Worm (Caenorhabditis elegans) whole organism, L4 larva: ENCODE measurements around the gene zim-1.

ENCODE experiments used
- F44E2.7 ChIP-seq: fragments of 200-800 bp; sonication (Bioruptor generic); IDR thresholded peaks from 2 replicates; pipeline ENCODE4 v2.1.2; 2022; ENCODE audit warnings: missing genetic modification characterization, missing compliant biosample characterization
- T26A8.4 ChIP-seq: fragments of 200-800 bp; sonication (Bioruptor generic); IDR thresholded peaks from 2 replicates; pipeline ENCODE4 v1.3.6; 2022; ENCODE audit warnings: missing genetic modification characterization, missing compliant biosample characterization
- ZK546.5 ChIP-seq, 2 experiments: sonication (generic microtip); optimal IDR thresholded peaks; 2 replicates each; lab custom pipeline; 2017; ENCODE audit warnings: missing biosample characterization in 2 of 2, missing genetic modification characterization in 2 of 2
- aha-1 ChIP-seq: fragments of 150-350 bp; peaks from one replicate; lab custom pipeline; 2014; ENCODE audit warnings: missing biosample characterization, missing genetic modification characterization
- arid-1 ChIP-seq: fragments of 200-800 bp; sonication (Bioruptor generic); conservative IDR thresholded peaks from 2 replicates; pipeline ENCODE4 v1.3.6; 2022; ENCODE audit warnings: missing genetic modification reagents, missing genetic modification characterization, missing compliant biosample characterization
- ceh-20 ChIP-seq: fragments of 200-800 bp; sonication (Bioruptor generic); IDR thresholded peaks from 2 replicates; pipeline ENCODE4 v1.3.6; 2022; ENCODE audit warnings: missing genetic modification reagents, missing genetic modification characterization, missing compliant biosample characterization
- ceh-28 ChIP-seq: fragments of 150-350 bp; optimal IDR thresholded peaks from 2 replicates; lab custom pipeline; 2014; ENCODE audit warnings: missing biosample characterization, missing genetic modification reagents, missing genetic modification characterization
- ceh-32 ChIP-seq: sonication (generic microtip); optimal IDR thresholded peaks from 2 replicates; lab custom pipeline; 2016; ENCODE audit warnings: mild to moderate bottlenecking, missing genetic modification characterization, missing compliant biosample characterization; ENCODE audit not compliant: poor library complexity
- cey-2 ChIP-seq: sonication (generic microtip); optimal IDR thresholded peaks from 3 replicates; lab custom pipeline; 2017; ENCODE audit warnings: missing genetic modification characterization, mild to moderate bottlenecking, missing compliant biosample characterization, antibody characterized with exemption, borderline replicate concordance; ENCODE audit not compliant: insufficient read depth
- ctbp-1 ChIP-seq: fragments of 200-800 bp; sonication (Bioruptor generic); IDR thresholded peaks from 2 replicates; pipeline ENCODE4 v1.3.6; 2022; ENCODE audit warnings: missing genetic modification reagents, missing genetic modification characterization, missing compliant biosample characterization
- daf-16 ChIP-seq, 3 experiments: sonication (generic microtip); optimal IDR thresholded peaks; 2 replicates each; lab custom pipeline; 2016 to 2017; ENCODE audit warnings: missing genetic modification characterization in 3 of 3, missing genetic modification reagents in 3 of 3, mild to moderate bottlenecking in 2 of 3, missing compliant biosample characterization in 2 of 3, missing biosample characterization in 1 of 3, moderate library complexity in 1 of 3
- daf-8 ChIP-seq: fragments of 200-800 bp; sonication (Bioruptor generic); IDR thresholded peaks from 2 replicates; pipeline ENCODE4 v1.3.6; 2022; ENCODE audit warnings: missing genetic modification characterization, missing compliant biosample characterization
- dmd-8 ChIP-seq: fragments of 200-800 bp; sonication (Bioruptor generic); IDR thresholded peaks from 2 replicates; pipeline ENCODE4 v1.3.6; 2022; ENCODE audit warnings: missing genetic modification characterization, missing compliant biosample characterization
- dmd-9 ChIP-seq: fragments of 200-800 bp; sonication (Bioruptor generic); IDR thresholded peaks from 2 replicates; pipeline ENCODE4 v1.3.6; 2022; ENCODE audit warnings: missing genetic modification reagents, missing genetic modification characterization, missing compliant biosample characterization
- egl-27 ChIP-seq: sonication (generic microtip); optimal IDR thresholded peaks from 3 replicates; lab custom pipeline; 2017; ENCODE audit warnings: missing biosample characterization, missing genetic modification reagents, missing genetic modification characterization
- egl-43 ChIP-seq: fragments of 200-800 bp; sonication (Bioruptor generic); IDR thresholded peaks from 2 replicates; pipeline ENCODE4 v1.3.6; 2022; ENCODE audit warnings: missing genetic modification reagents, missing genetic modification characterization, missing compliant biosample characterization
- fkh-10 ChIP-seq: fragments of 150-350 bp; optimal IDR thresholded peaks from 2 replicates; lab custom pipeline; 2014; ENCODE audit warnings: missing biosample characterization, missing genetic modification reagents, missing genetic modification characterization
- gei-8 ChIP-seq: fragments of 200-800 bp; sonication (Bioruptor generic); optimal IDR thresholded peaks from 2 replicates; lab custom pipeline; 2018; ENCODE audit warnings: mild to moderate bottlenecking, missing genetic modification characterization, missing compliant biosample characterization
- hlh-30 ChIP-seq: sonication (generic microtip); optimal IDR thresholded peaks from 2 replicates; lab custom pipeline; 2017; ENCODE audit warnings: antibody characterized with exemption, mild to moderate bottlenecking, missing genetic modification characterization, missing compliant biosample characterization; ENCODE audit not compliant: insufficient read depth
- hmg-1.1 ChIP-seq: fragments of 200-800 bp; sonication (Bioruptor generic); IDR thresholded peaks from 2 replicates; pipeline ENCODE4 v1.3.6; 2022; ENCODE audit warnings: missing genetic modification reagents, missing genetic modification characterization, missing compliant biosample characterization
- jun-1 ChIP-seq: fragments of 150-350 bp; optimal IDR thresholded peaks from 2 replicates; lab custom pipeline; 2014; ENCODE audit warnings: missing biosample characterization, missing genetic modification reagents, missing genetic modification characterization
- lin-13 ChIP-seq: fragments of 150-350 bp; optimal IDR thresholded peaks from 2 replicates; lab custom pipeline; 2014; ENCODE audit warnings: missing biosample characterization, missing genetic modification reagents, missing genetic modification characterization
- lin-15B ChIP-seq: fragments of 150-350 bp; sonication (generic microtip); optimal IDR thresholded peaks from 3 replicates; lab custom pipeline; 2014; ENCODE audit warnings: missing biosample characterization, missing genetic modification characterization
- lin-29 ChIP-seq: fragments of 200-800 bp; sonication (Bioruptor generic); IDR thresholded peaks from 2 replicates; pipeline ENCODE4 v1.3.6; 2022; ENCODE audit warnings: missing genetic modification reagents, missing genetic modification characterization, missing compliant biosample characterization
- lin-38 ChIP-seq: fragments of 200-800 bp; sonication (Bioruptor generic); IDR thresholded peaks from 2 replicates; pipeline ENCODE4 v1.3.6; 2022; ENCODE audit warnings: missing genetic modification reagents, missing genetic modification characterization, missing compliant biosample characterization
- lsy-2 ChIP-seq, 2 experiments: fragments of 150-350 bp in 1 of 2; sonication (generic microtip) in 1 of 2; optimal IDR thresholded peaks; 2 replicates each; lab custom pipeline; 2014 to 2017; ENCODE audit warnings: missing biosample characterization in 2 of 2, missing genetic modification characterization in 2 of 2
- mep-1 ChIP-seq: fragments of 150-350 bp; sonication (generic microtip); optimal IDR thresholded peaks from 3 replicates; lab custom pipeline; 2014; ENCODE audit warnings: missing biosample characterization, missing genetic modification characterization
- mes-2 ChIP-seq: sonication (generic microtip); optimal IDR thresholded peaks from 2 replicates; lab custom pipeline; 2016; ENCODE audit warnings: missing genotype, mild to moderate bottlenecking, missing genetic modification characterization, missing compliant biosample characterization; ENCODE audit not compliant: poor library complexity, severe bottlenecking
- mxl-2 ChIP-seq: fragments of 200-800 bp; sonication (Bioruptor generic); conservative IDR thresholded peaks from 2 replicates; pipeline ENCODE4 v1.3.6; 2022; ENCODE audit warnings: missing genetic modification reagents, missing genetic modification characterization, missing compliant biosample characterization
- mxl-3 ChIP-seq: fragments of 200-800 bp; sonication (Bioruptor generic); optimal IDR thresholded peaks from 2 replicates; lab custom pipeline; 2018; ENCODE audit warnings: mild to moderate bottlenecking, missing genetic modification characterization, missing compliant biosample characterization
- nhr-237 ChIP-seq: sonication (generic microtip); optimal IDR thresholded peaks from 2 replicates; lab custom pipeline; 2017; ENCODE audit warnings: missing biosample characterization, missing genetic modification characterization
- nhr-41 ChIP-seq: fragments of 200-800 bp; sonication (Bioruptor generic); IDR thresholded peaks from 2 replicates; pipeline ENCODE4 v1.3.6; 2022; ENCODE audit warnings: missing genetic modification reagents, missing genetic modification characterization, missing compliant biosample characterization
- nhr-42 ChIP-seq: fragments of 200-800 bp; sonication (Bioruptor generic); IDR thresholded peaks from 2 replicates; pipeline ENCODE4 v1.3.6; 2022; ENCODE audit warnings: missing genetic modification characterization, missing compliant biosample characterization
- nhr-48 ChIP-seq: sonication (generic microtip); optimal IDR thresholded peaks from 2 replicates; lab custom pipeline; 2016; ENCODE audit warnings: mild to moderate bottlenecking, missing genetic modification characterization, missing compliant biosample characterization
- nhr-77 ChIP-seq: fragments of 150-350 bp; optimal IDR thresholded peaks from 2 replicates; lab custom pipeline; 2014; ENCODE audit warnings: missing biosample characterization, missing genetic modification characterization
- pha-4 ChIP-seq, 2 experiments: fragments of 150-350 bp in 1 of 2; fragments of 200-800 bp in 1 of 2; sonication (Bioruptor generic) in 1 of 2; IDR thresholded peaks in 1 of 2; optimal IDR thresholded peaks in 1 of 2; 2 replicates each; pipeline versions ENCODE4 v1.3.6 to Lab custom; 2014 to 2022; ENCODE audit warnings: missing genetic modification characterization in 2 of 2, missing genetic modification reagents in 2 of 2, missing biosample characterization in 1 of 2, missing compliant biosample characterization in 1 of 2
- php-3 ChIP-seq: fragments of 200-800 bp; sonication (Bioruptor generic); IDR thresholded peaks from 2 replicates; pipeline ENCODE4 v1.3.6; 2022; ENCODE audit warnings: missing genetic modification reagents, missing genetic modification characterization, missing compliant biosample characterization
- rbr-2 ChIP-seq: sonication (generic microtip); optimal IDR thresholded peaks from 2 replicates; lab custom pipeline; 2016; ENCODE audit warnings: missing genotype, missing genetic modification characterization, missing compliant biosample characterization
- sdz-12 ChIP-seq: fragments of 200-800 bp; sonication (Bioruptor generic); optimal IDR thresholded peaks from 2 replicates; lab custom pipeline; 2018; ENCODE audit warnings: mild to moderate bottlenecking, missing genetic modification characterization, missing compliant biosample characterization
- set-16 ChIP-seq: fragments of 200-800 bp; sonication (Bioruptor generic); IDR thresholded peaks from 2 replicates; pipeline ENCODE4 v1.3.6; 2022; ENCODE audit warnings: missing genetic modification reagents, missing genetic modification characterization, missing compliant biosample characterization
- snpc-4 ChIP-seq: fragments of 150-350 bp; optimal IDR thresholded peaks from 2 replicates; lab custom pipeline; 2014; ENCODE audit warnings: missing biosample characterization, missing genetic modification characterization
- unc-130 ChIP-seq: sonication (generic microtip); optimal IDR thresholded peaks from 2 replicates; lab custom pipeline; 2016; ENCODE audit warnings: missing genetic modification reagents, missing genetic modification characterization, missing compliant biosample characterization
- vab-7 ChIP-seq: fragments of 200-800 bp; sonication (Bioruptor generic); IDR thresholded peaks from 2 replicates; pipeline ENCODE4 v1.3.6; 2022; ENCODE audit warnings: missing genetic modification reagents, missing genetic modification characterization, missing compliant biosample characterization
- zag-1 ChIP-seq: fragments of 150-350 bp; optimal IDR thresholded peaks from 2 replicates; lab custom pipeline; 2014; ENCODE audit warnings: missing biosample characterization, missing genetic modification characterization
- zip-2 ChIP-seq: fragments of 150-350 bp; optimal IDR thresholded peaks from 2 replicates; lab custom pipeline; 2014; ENCODE audit warnings: missing biosample characterization, missing genetic modification characterization
- ztf-7 ChIP-seq: fragments of 150-350 bp; optimal IDR thresholded peaks from 2 replicates; lab custom pipeline; 2014; ENCODE audit warnings: missing biosample characterization, missing genetic modification characterization

The zim-1 gene

DNA sequence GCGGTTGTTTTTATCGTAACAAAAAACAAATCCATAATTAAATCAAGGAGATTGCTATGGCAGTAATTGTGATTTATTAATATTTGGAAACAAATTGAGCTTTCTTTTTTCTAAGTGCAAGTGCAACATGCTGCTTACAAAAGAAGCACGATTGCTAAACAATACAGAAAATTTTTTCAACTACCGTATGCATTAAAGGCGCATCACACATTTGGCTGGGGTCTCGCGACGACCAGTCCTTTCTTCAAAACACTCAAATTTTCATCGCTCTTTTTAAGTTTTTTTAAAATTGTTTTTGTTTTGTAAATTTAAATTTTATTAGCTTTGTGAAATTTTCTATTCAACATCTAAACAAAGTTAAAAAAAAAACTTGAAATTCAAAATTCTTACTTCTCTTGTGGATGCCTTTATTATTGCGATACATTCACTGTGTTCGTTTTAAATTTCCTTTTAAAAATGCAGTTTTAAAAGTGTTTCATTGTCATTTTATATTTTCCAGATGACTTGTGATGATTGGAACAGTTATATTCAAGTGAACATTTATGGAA is at the start of gene zim-1:
zim-1 (plus strand) TSS at position 498 of the 548 bp plus-strand sequence.
- no peak for TF ChIP-seq cey-2
- TF ChIP-seq ZK546.5 (tag; optimal IDR thresholded peaks at IDR 0.05; lab: Kevin White, UChicago): no peak
- no peak for TF ChIP-seq ceh-20 (GFP tag; lab: Robert Waterston, UW)

DNA sequence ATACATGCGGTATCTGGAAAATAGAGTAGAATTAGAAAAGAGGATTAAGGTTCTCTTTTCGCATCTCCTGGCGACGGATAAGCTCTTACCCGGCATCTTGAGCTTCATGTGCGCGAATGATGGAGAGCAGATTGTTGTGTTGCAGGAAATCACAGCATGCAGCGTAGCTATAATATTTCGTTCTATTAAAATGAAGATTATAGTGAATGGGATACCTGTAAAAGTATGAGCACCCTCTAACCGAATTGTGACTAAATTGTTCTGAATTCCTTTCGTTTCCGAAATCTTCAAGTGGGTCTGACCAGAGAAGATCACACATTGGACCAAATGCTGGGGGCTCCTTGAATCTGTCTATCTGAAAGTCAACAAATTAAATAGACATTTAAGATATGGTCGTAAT is 48.5 kb upstream of the zim-1 start:
- TF ChIP-seq zip-2 (tag; lab: Kevin White, UChicago) (no peak), aha-1 (tag; lab: Kevin White, UChicago) (peak; percentile 58), rbr-2 (tag; lab: Kevin White, UChicago) (no peak), mep-1 (no peak), nhr-237 (tag; lab: Kevin White, UChicago) (no peak)

DNA sequence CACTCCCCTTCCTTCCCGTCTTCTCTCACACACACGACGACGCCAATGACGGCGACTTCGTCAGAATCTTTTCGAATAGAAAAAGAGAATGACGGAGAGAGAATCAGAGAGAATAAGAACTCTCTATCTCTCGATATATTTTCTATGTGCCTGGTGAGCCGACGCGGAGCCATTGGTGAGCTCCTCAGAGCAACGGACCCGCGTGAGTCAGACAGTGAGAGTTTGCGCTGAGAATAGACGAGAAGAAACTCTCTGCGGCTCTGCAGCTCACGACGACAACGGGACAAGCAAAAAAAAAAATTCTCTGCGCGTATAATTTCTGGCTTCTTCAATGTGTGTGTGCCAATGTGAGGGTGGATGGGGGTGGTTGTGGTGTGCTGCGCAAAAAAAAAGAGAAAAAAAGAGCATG is 46.9 kb upstream of the zim-1 start:
- TF ChIP-seq arid-1 (no peak), lin-13 (no peak), ceh-28 (tag; lab: Kevin White, UChicago) (no peak), pha-4 (GFP tag; IDR thresholded peaks at IDR 0.05; lab: Robert Waterston, UW) (no peak), pha-4 (tag; optimal IDR thresholded peaks at IDR 0.05; lab: Kevin White, UChicago) (no peak), fkh-10 (GFP tag; lab: Kevin White, UChicago) (peak; percentile 63), ctbp-1 (GFP tag; lab: Robert Waterston, UW) (peak; percentile 74), daf-16 (GFP tag; optimal IDR thresholded peaks at IDR 0.05; lab: Kevin White, UChicago) (no peak), daf-16 (tag; optimal IDR thresholded peaks at IDR 0.05; lab: Kevin White, UChicago) (no peak), hmg-1.1 (GFP tag; lab: Robert Waterston, UW) (peak; percentile 71), T26A8.4 (GFP tag; lab: Robert Waterston, UW) (no peak), aha-1 (tag; lab: Kevin White, UChicago) (no peak), mep-1 (peak; percentile 82), mxl-3 (peak; percentile 12), zag-1 (tag; lab: Kevin White, UChicago) (no peak), vab-7 (GFP tag; lab: Robert Waterston, UW) (peak; percentile 43), lin-15B (no peak), jun-1 (tag; lab: Kevin White, UChicago) (no peak), lin-38 (GFP tag; lab: Robert Waterston, UW) (no peak), nhr-48 (tag; lab: Kevin White, UChicago) (no peak), nhr-77 (tag; lab: Kevin White, UChicago) (peak; percentile 2), egl-27 (tag; lab: Kevin White, UChicago) (no peak), daf-8 (GFP tag; lab: Robert Waterston, UW) (no peak), php-3 (GFP tag; lab: Robert Waterston, UW) (no peak), mxl-2 (0 out of 2 replicates have a peak, but pooled peaks have one; percentile 4), unc-130 (GFP tag; lab: Kevin White, UChicago) (no peak), set-16 (GFP tag; lab: Robert Waterston, UW) (peak; percentile 69), nhr-41 (GFP tag; lab: Robert Waterston, UW) (no peak), snpc-4 (tag; lab: Kevin White, UChicago) (no peak), gei-8 (GFP tag; lab: Kevin White, UChicago) (peak; percentile 61), sdz-12 (no peak), lsy-2 (tag; optimal IDR thresholded peaks at IDR 0.05; lab: Kevin White, UChicago) (peak; percentile 63 to 65), ceh-32 (tag; lab: Kevin White, UChicago) (no peak), lin-29 (GFP tag; lab: Robert Waterston, UW) (no peak), nhr-237 (tag; lab: Kevin White, UChicago) (no peak), F44E2.7 (GFP tag; lab: Robert Waterston, UW) (no peak), ztf-7 (tag; lab: Kevin White, UChicago) (no peak), nhr-42 (no peak), egl-43 (GFP tag; lab: Robert Waterston, UW) (0 out of 2 replicates have a peak, but pooled peaks have one; percentile 60), mes-2 (tag; lab: Kevin White, UChicago) (peak; percentile 31), dmd-9 (GFP tag; lab: Robert Waterston, UW) (no peak), dmd-8 (GFP tag; lab: Robert Waterston, UW) (no peak), hlh-30 (tag; lab: Kevin White, UChicago) (peak; percentile 50)
